Fruit fly (Drosophila melanogaster) whole organism, wandering third instar larva: ENCODE results near the gene IscU.

Experiments
- CG32264 ChIP-seq: fragments of 200-800 bp; sonication (Bioruptor generic); optimal IDR thresholded peaks from 2 replicates; lab custom pipeline; 2016; ENCODE audit warnings: missing biosample characterization, missing genetic modification characterization
- CG9705 ChIP-seq: fragments of 200-800 bp; sonication (Bioruptor generic); optimal IDR thresholded peaks from 2 replicates; lab custom pipeline; 2018; ENCODE audit warnings: missing biosample characterization, mild to moderate bottlenecking, missing genetic modification characterization
- CrebA ChIP-seq: fragments of 200-800 bp; sonication (Bioruptor generic); optimal IDR thresholded peaks from 2 replicates; lab custom pipeline; 2016; ENCODE audit warnings: missing biosample characterization, mild to moderate bottlenecking, missing genetic modification characterization, borderline replicate concordance
- Dfd ChIP-seq: fragments of >200 bp; optimal IDR thresholded peaks from 2 replicates; lab custom pipeline; 2017; ENCODE audit warnings: missing biosample characterization, missing genetic modification characterization
- Dif ChIP-seq: fragments of 200-275, 200-300 bp; sonication (Bioruptor generic); optimal IDR thresholded peaks from 2 replicates; lab custom pipeline; 2018; ENCODE audit warnings: missing biosample characterization, missing genetic modification characterization; ENCODE audit not compliant: partially characterized antibody
- GATAd ChIP-seq: sonication (Bioruptor generic); optimal IDR thresholded peaks from 2 replicates; lab custom pipeline; 2016; ENCODE audit warnings: missing biosample characterization, missing genetic modification characterization
- HLH106 ChIP-seq: fragments of 200-800 bp; optimal IDR thresholded peaks from 3 replicates; lab custom pipeline; 2019; ENCODE audit warnings: missing biosample characterization, mild to moderate bottlenecking, missing genetic modification characterization, moderate library complexity
- Hr78 ChIP-seq: fragments of >200 bp; optimal IDR thresholded peaks from 2 replicates; lab custom pipeline; 2017; ENCODE audit warnings: missing biosample characterization, missing genetic modification characterization
- Hr83 ChIP-seq: fragments of 200-300 bp; sonication (Bioruptor generic); optimal IDR thresholded peaks from 2 replicates; lab custom pipeline; 2016; ENCODE audit warnings: missing biosample characterization, mild to moderate bottlenecking, missing genetic modification characterization, moderate library complexity; ENCODE audit not compliant: poor library complexity, severe bottlenecking
- Jra ChIP-seq: sonication (Bioruptor generic); optimal IDR thresholded peaks from 2 replicates; lab custom pipeline; 2016; ENCODE audit warnings: missing biosample characterization, missing genetic modification characterization
- Myc ChIP-seq: fragments of >200 bp; optimal IDR thresholded peaks from 2 replicates; lab custom pipeline; 2017
- N ChIP-seq: fragments of >200 bp; optimal IDR thresholded peaks from 2 replicates; lab custom pipeline; 2018; ENCODE audit warnings: missing biosample characterization, missing external identifiers, missing genetic modification characterization
- Rel ChIP-seq, 2 experiments: fragments of 200-800 bp; sonication (Bioruptor generic) in 1 of 2; optimal IDR thresholded peaks; 2 replicates in 1 of 2; 3 replicates in 1 of 2; lab custom pipeline; 2016 to 2019; ENCODE audit warnings: mild to moderate bottlenecking in 2 of 2, missing biosample characterization in 2 of 2, missing genetic modification characterization in 2 of 2, moderate library complexity in 1 of 2
- Sp1 ChIP-seq: fragments of 200-800 bp; sonication (Bioruptor generic); optimal IDR thresholded peaks from 3 replicates; lab custom pipeline; 2019; ENCODE audit warnings: missing biosample characterization, mild to moderate bottlenecking, missing genetic modification characterization, moderate library complexity
- Vsx2 ChIP-seq: fragments of 200-300, 225-300 bp; sonication (Bioruptor generic); optimal IDR thresholded peaks from 2 replicates; lab custom pipeline; 2018; ENCODE audit warnings: missing biosample characterization, missing genetic modification characterization; ENCODE audit not compliant: partially characterized antibody
- br ChIP-seq: fragments of 200-800 bp; sonication (Bioruptor generic); optimal IDR thresholded peaks from 2 replicates; lab custom pipeline; 2016; ENCODE audit warnings: missing biosample characterization, missing genetic modification characterization
- brk ChIP-seq: fragments of 200-800 bp; sonication (Bioruptor generic); optimal IDR thresholded peaks from 2 replicates; lab custom pipeline; 2016; ENCODE audit warnings: missing biosample characterization, mild to moderate bottlenecking, missing genetic modification characterization
- dl ChIP-seq, 2 experiments: fragments of 175-275, 200-275 bp in 1 of 2; fragments of 200-275 bp in 1 of 2; sonication (Bioruptor generic); optimal IDR thresholded peaks; lab custom pipeline; 2018; ENCODE audit warnings: mild to moderate bottlenecking in 2 of 2, missing biosample characterization in 2 of 2, missing genetic modification characterization in 2 of 2, moderate library complexity in 2 of 2; ENCODE audit not compliant: partially characterized antibody in 2 of 2, insufficient read depth in 1 of 2
- dmrt93B ChIP-seq: fragments of 200-800 bp; sonication (Bioruptor generic); optimal IDR thresholded peaks from 2 replicates; lab custom pipeline; 2018; ENCODE audit warnings: missing biosample characterization, mild to moderate bottlenecking, missing genetic modification characterization
- dsf ChIP-seq: sonication (Bioruptor generic); optimal IDR thresholded peaks from 2 replicates; lab custom pipeline; 2016; ENCODE audit warnings: missing biosample characterization, missing genetic modification characterization, borderline replicate concordance
- ey ChIP-seq: fragments of 200-800 bp; sonication (Bioruptor generic); optimal IDR thresholded peaks from 2 replicates; lab custom pipeline; 2016; ENCODE audit warnings: missing biosample characterization, missing genetic modification characterization
- foxo ChIP-seq, 2 experiments: fragments of 200-800 bp; sonication (Bioruptor generic); optimal IDR thresholded peaks; 2 replicates in 1 of 2; 3 replicates in 1 of 2; lab custom pipeline; 2016 to 2017; ENCODE audit warnings: missing biosample characterization in 2 of 2, missing genetic modification characterization in 2 of 2
- fru ChIP-seq: fragments of 200-800 bp; sonication (Bioruptor generic); optimal IDR thresholded peaks from 3 replicates; lab custom pipeline; 2016; ENCODE audit warnings: missing biosample characterization, mild to moderate bottlenecking, missing genetic modification characterization
- h ChIP-seq: fragments of 200-800 bp; sonication (Bioruptor generic); optimal IDR thresholded peaks from 3 replicates; lab custom pipeline; 2016; ENCODE audit warnings: missing biosample characterization, mild to moderate bottlenecking, missing genetic modification characterization
- jim ChIP-seq: fragments of 175-275, 200-325 bp; sonication (Bioruptor generic); optimal IDR thresholded peaks from 2 replicates; lab custom pipeline; 2016; ENCODE audit warnings: missing biosample characterization, mild to moderate bottlenecking, missing genetic modification characterization
- lola ChIP-seq: fragments of >200 bp; optimal IDR thresholded peaks from 2 replicates; lab custom pipeline; 2017; ENCODE audit warnings: missing biosample characterization, missing genetic modification characterization
- pan ChIP-seq: fragments of >200 bp; optimal IDR thresholded peaks from 2 replicates; lab custom pipeline; 2017
- psq ChIP-seq: fragments of 200-800 bp; sonication (Bioruptor generic); optimal IDR thresholded peaks from 3 replicates; lab custom pipeline; 2017; ENCODE audit warnings: missing biosample characterization, mild to moderate bottlenecking, missing genetic modification characterization, moderate library complexity
- rgr ChIP-seq: fragments of 200-800 bp; sonication (Bioruptor generic); optimal IDR thresholded peaks from 3 replicates; lab custom pipeline; 2016; ENCODE audit warnings: missing biosample characterization, mild to moderate bottlenecking, missing genetic modification characterization
- sage ChIP-seq: fragments of 200-800 bp; sonication (Bioruptor generic); optimal IDR thresholded peaks from 2 replicates; lab custom pipeline; 2016; ENCODE audit warnings: missing biosample characterization, mild to moderate bottlenecking, missing genetic modification characterization
- sv ChIP-seq: fragments of 200-800 bp; sonication (Bioruptor generic); optimal IDR thresholded peaks from 3 replicates; lab custom pipeline; 2016; ENCODE audit warnings: missing biosample characterization, missing genetic modification characterization
- tai ChIP-seq: sonication (Bioruptor generic); optimal IDR thresholded peaks from 2 replicates; lab custom pipeline; 2016; ENCODE audit warnings: missing biosample characterization, missing genetic modification characterization
- usp ChIP-seq: fragments of >200 bp; optimal IDR thresholded peaks from 2 replicates; lab custom pipeline; 2017; ENCODE audit warnings: missing biosample characterization, missing genetic modification characterization
- woc ChIP-seq: sonication (Bioruptor generic); optimal IDR thresholded peaks from 2 replicates; lab custom pipeline; 2016; ENCODE audit warnings: missing biosample characterization, mild to moderate bottlenecking, missing genetic modification characterization

Gene IscU

dm6 chr3R:8785451-8785850 is 38.5 kb downstream of the IscU start:
- TF ChIP-seq Dif (peak; percentile 31), dl (GFP tag; optimal IDR thresholded peaks at IDR 0.05; lab: Kevin White, UChicago; ENCODE audit: insufficient read depth in 1 of 2, partially characterized antibody in 2 of 2) (no peak), sv (GFP tag; lab: Kevin White, UChicago) (no peak), Vsx2 (GFP tag; lab: Kevin White, UChicago) (peak; percentile 0)
- TF ChIP-seq, all 38 proteins: peak for 2

dm6 chr3R:8784788-8785187 is 39.2 kb downstream of the IscU start:
- TF ChIP-seq Hr83 (GFP tag; lab: Kevin White, UChicago) (no peak), Rel (GFP tag; optimal IDR thresholded peaks at IDR 0.05; lab: Kevin White, UChicago) (no peak), Rel (tag; optimal IDR thresholded peaks at IDR 0.05; lab: Kevin White, UChicago) (no peak), h (no peak), Dfd (GFP tag; lab: Kevin White, UChicago) (no peak), jim (no peak), usp (GFP tag; lab: Kevin White, UChicago) (no peak), rgr (no peak), HLH106 (no peak), dmrt93B (GFP tag; lab: Kevin White, UChicago) (no peak), Dif (no peak), CG32264 (no peak), brk (no peak), lola (no peak), woc (GFP tag; lab: Kevin White, UChicago) (no peak), Vsx2 (GFP tag; lab: Kevin White, UChicago) (no peak), psq (GFP tag; lab: Kevin White, UChicago) (no peak), pan (lab: Kevin White, UChicago) (no peak)
- TF ChIP-seq, all 38 proteins: peak for 0

dm6 chr3R:8780689-8781088 is 43.3 kb downstream of the IscU start, which contains the start of gene CG33189:
Gene CG33189, minus strand, starts transcription at chr3R:8780789.
- TF ChIP-seq brk (no peak), tai (GFP tag; lab: Kevin White, UChicago) (no peak), Hr83 (GFP tag; lab: Kevin White, UChicago) (no peak), Dfd (GFP tag; lab: Kevin White, UChicago) (no peak), usp (GFP tag; lab: Kevin White, UChicago) (no peak), Hr78 (GFP tag; lab: Kevin White, UChicago) (no peak), dsf (GFP tag; lab: Kevin White, UChicago) (no peak), lola (no peak), pan (lab: Kevin White, UChicago) (no peak), Sp1 (GFP tag; lab: Kevin White, UChicago) (no peak), foxo (GFP tag; optimal IDR thresholded peaks at IDR 0.05; lab: Kevin White, UChicago) (no peak), br (GFP tag; lab: Kevin White, UChicago) (no peak), Myc (no peak), sv (GFP tag; lab: Kevin White, UChicago) (no peak), Vsx2 (GFP tag; lab: Kevin White, UChicago) (no peak), HLH106 (no peak), CG9705 (GFP tag; lab: Kevin White, UChicago) (no peak), ey (GFP tag; lab: Kevin White, UChicago) (no peak), sage (GFP tag; lab: Kevin White, UChicago) (no peak)
- TF ChIP-seq, all 38 proteins: peak for 0

- TF ChIP-seq Hr78 (GFP tag; lab: Kevin White, UChicago) (no peak), dmrt93B (GFP tag; lab: Kevin White, UChicago) (no peak), Dfd (GFP tag; lab: Kevin White, UChicago) (no peak), Jra (GFP tag; lab: Kevin White, UChicago) (no peak), pan (lab: Kevin White, UChicago) (no peak), tai (GFP tag; lab: Kevin White, UChicago) (no peak), sage (GFP tag; lab: Kevin White, UChicago) (no peak), rgr (no peak), lola (no peak), CG32264 (no peak), dl (GFP tag; optimal IDR thresholded peaks at IDR 0.05; lab: Kevin White, UChicago; ENCODE audit: insufficient read depth in 1 of 2, partially characterized antibody in 2 of 2) (no peak), GATAd (GFP tag; lab: Kevin White, UChicago) (no peak), foxo (GFP tag; optimal IDR thresholded peaks at IDR 0.05; lab: Kevin White, UChicago) (no peak), Myc (no peak), ey (GFP tag; lab: Kevin White, UChicago) (no peak), CrebA (GFP tag; lab: Kevin White, UChicago) (no peak), N (GFP tag; lab: Kevin White, UChicago) (no peak), Hr83 (GFP tag; lab: Kevin White, UChicago) (no peak), Rel (GFP tag; optimal IDR thresholded peaks at IDR 0.05; lab: Kevin White, UChicago) (no peak), Rel (tag; optimal IDR thresholded peaks at IDR 0.05; lab: Kevin White, UChicago) (no peak), fru (no peak)
- TF ChIP-seq, all 38 proteins: peak for 0
Measured at dm6 chr3R:8779823-8780222, 44.2 kb downstream of the IscU start, which contains the start of gene CG33191. Gene CG33191, minus strand, starts transcription at chr3R:8779923.
